Worm (Caenorhabditis elegans): Measurements from ENCODE around the gene ZK377.15.

DNA sequence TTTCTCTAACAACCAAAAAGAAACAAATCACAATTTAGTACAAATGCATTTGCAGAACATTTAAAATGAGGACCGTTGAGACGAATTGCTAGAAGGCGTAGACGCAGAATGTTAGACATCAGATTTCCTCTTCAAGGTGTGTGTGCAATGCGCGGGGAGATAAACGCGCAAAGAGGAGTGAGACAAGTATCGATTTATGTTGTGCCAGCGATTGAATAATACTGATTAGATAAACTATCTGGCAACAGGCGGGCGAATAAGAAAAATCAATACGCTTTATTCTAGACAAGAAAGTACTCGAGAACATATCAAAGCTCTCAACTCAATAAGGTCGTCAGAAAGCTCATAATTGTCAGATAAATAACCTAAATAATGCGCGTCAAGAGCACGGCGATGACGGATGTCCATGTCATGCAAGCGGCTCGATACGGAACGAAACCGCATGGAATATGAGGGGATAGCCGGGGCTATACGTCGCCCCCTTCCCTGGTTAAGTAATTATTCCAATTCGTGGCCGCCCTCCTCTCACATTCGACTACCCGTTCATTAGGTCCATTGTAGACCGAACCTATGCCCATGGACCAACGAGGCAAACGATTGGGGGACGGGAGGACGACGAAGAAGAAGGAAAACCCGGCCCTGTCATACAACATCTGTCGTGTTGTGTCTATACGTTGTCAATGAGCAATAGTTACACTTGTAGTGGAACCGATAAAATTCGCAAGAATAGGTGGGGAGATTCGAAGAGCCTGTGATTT lies 1.5 kb upstream of the ZK377.15 start:
- TF ChIP-seq him-1 (tag; optimal IDR thresholded peaks at IDR 0.05) (no peak), W03F9.2 (tag; optimal IDR thresholded peaks at IDR 0.05) (no peak)
